Fruit fly (Drosophila melanogaster): ENCODE data around the gene CCT2.
A peak's percentile ranks its signal among the peaks of the same experiment; 100 is the strongest.

Gene CCT2

dm6 chrX:9062665-9063064 lies 26.6 kb upstream of the CCT2 start (continued):
- TF ChIP-seq CG8632 (GFP tag; optimal IDR thresholded peaks at IDR 0.05): peak; percentile 46
- TF ChIP-seq salr (GFP tag; optimal IDR thresholded peaks at IDR 0.05): peak in 1 of 2 experiments; percentile 2
- peak; percentile 64 for TF ChIP-seq CG10631 (GFP tag; optimal IDR thresholded peaks at IDR 0.05)
- no peak for TF ChIP-seq CG6808 (GFP tag; optimal IDR thresholded peaks at IDR 0.05)
- peak; percentile 41 for TF ChIP-seq CG3919 (GFP tag; optimal IDR thresholded peaks at IDR 0.05)
- TF ChIP-seq CG9139 (GFP tag; optimal IDR thresholded peaks at IDR 0.05): no peak
- peak; percentile 72 for TF ChIP-seq achi (GFP tag; optimal IDR thresholded peaks at IDR 0.05)
- TF ChIP-seq Gug (GFP tag; IDR thresholded peaks at IDR 0.05): peak; percentile 63
- peak; percentile 57 for TF ChIP-seq Smox (GFP tag; optimal IDR thresholded peaks at IDR 0.05)
- TF ChIP-seq CG6792 (GFP tag; optimal IDR thresholded peaks at IDR 0.05): peak; percentile 51
- peak; percentile 34 for TF ChIP-seq CG31627 (GFP tag; optimal IDR thresholded peaks at IDR 0.05)
- TF ChIP-seq dsx (GFP tag; optimal IDR thresholded peaks at IDR 0.05; ENCODE audit: poor library complexity, severe bottlenecking): peak; percentile 63
- TF ChIP-seq Met (GFP tag; optimal IDR thresholded peaks at IDR 0.05): peak; percentile 65
- peak; percentile 41 to 58 for TF ChIP-seq ss (GFP tag; optimal IDR thresholded peaks at IDR 0.05)

- no peak for TF ChIP-seq CG3032 (tag; optimal IDR thresholded peaks at IDR 0.05)
- no peak for TF ChIP-seq Lpt (GFP tag; optimal IDR thresholded peaks at IDR 0.05)
- no peak for TF ChIP-seq CG10669 (GFP tag; optimal IDR thresholded peaks at IDR 0.05)
- no peak for TF ChIP-seq lz (GFP tag; optimal IDR thresholded peaks at IDR 0.05)
- TF ChIP-seq cyc (GFP tag; optimal IDR thresholded peaks at IDR 0.05): no peak
- TF ChIP-seq CG6808 (GFP tag; optimal IDR thresholded peaks at IDR 0.05): no peak
- TF ChIP-seq Smox (GFP tag; optimal IDR thresholded peaks at IDR 0.05): no peak
- TF ChIP-seq fkh (GFP tag; optimal IDR thresholded peaks at IDR 0.05): no peak
- peak; percentile 4 for TF ChIP-seq Hr4 (GFP tag; optimal IDR thresholded peaks at IDR 0.05)
- no peak for TF ChIP-seq Hr39 (GFP tag; optimal IDR thresholded peaks at IDR 0.05)
- no peak for TF ChIP-seq CG15336 (GFP tag; IDR thresholded peaks at IDR 0.05)
- no peak for TF ChIP-seq net (GFP tag; optimal IDR thresholded peaks at IDR 0.05)
- no peak for TF ChIP-seq Sox102F (GFP tag; optimal IDR thresholded peaks at IDR 0.05)
- TF ChIP-seq CG11762 (GFP tag; optimal IDR thresholded peaks at IDR 0.05; ENCODE audit: insufficient read depth): no peak
- TF ChIP-seq eg (GFP tag; IDR thresholded peaks at IDR 0.05): peak; percentile 55; the same call in 1 of the 3 replicates
- no peak for TF ChIP-seq CG6792 (GFP tag; optimal IDR thresholded peaks at IDR 0.05)
- TF ChIP-seq CG1621 (tag; optimal IDR thresholded peaks at IDR 0.05): no peak
- no peak for TF ChIP-seq Eip78C (GFP tag)
- TF ChIP-seq Gug (GFP tag; IDR thresholded peaks at IDR 0.05): no peak
- no peak for TF ChIP-seq fd85E (GFP tag; optimal IDR thresholded peaks at IDR 0.05)
- TF ChIP-seq CG32006 (GFP tag; optimal IDR thresholded peaks at IDR 0.05): peak; percentile 37
- peak; percentile 62 for TF ChIP-seq CG8119 (GFP tag; IDR thresholded peaks at IDR 0.05)
- no peak for TF ChIP-seq CG6854 (GFP tag; optimal IDR thresholded peaks at IDR 0.05)
- no peak for TF ChIP-seq achi (GFP tag; optimal IDR thresholded peaks at IDR 0.05)
- peak; percentile 13 for TF ChIP-seq CG34406 (GFP tag; optimal IDR thresholded peaks at IDR 0.05)
- no peak for TF ChIP-seq Eip93F (GFP tag; optimal IDR thresholded peaks at IDR 0.05)
- TF ChIP-seq spab (GFP tag; optimal IDR thresholded peaks at IDR 0.05): no peak
- no peak for TF ChIP-seq CG11902 (GFP tag; optimal IDR thresholded peaks at IDR 0.05)
These were observed 25.9 kb upstream of the CCT2 start for dm6 chrX:9063425-9063824.

- no peak for TF ChIP-seq fkh (GFP tag; optimal IDR thresholded peaks at IDR 0.05)
- no peak for TF ChIP-seq CG11294 (GFP tag; IDR thresholded peaks at IDR 0.05)
- no peak for TF ChIP-seq Hr4 (GFP tag; optimal IDR thresholded peaks at IDR 0.05)
- no peak for TF ChIP-seq achi (GFP tag; optimal IDR thresholded peaks at IDR 0.05)
- TF ChIP-seq CG4318 (GFP tag; optimal IDR thresholded peaks at IDR 0.05): no peak
- TF ChIP-seq dsx (GFP tag; optimal IDR thresholded peaks at IDR 0.05; ENCODE audit: poor library complexity, severe bottlenecking): no peak
These were observed 25.3 kb upstream of the CCT2 start for dm6 chrX:9064029-9064428.
